Worm (Caenorhabditis elegans): ENCODE measurements around the gene srg-62.

ce11 chrV:2750006-2750405, 7.8 kb upstream of the srg-62 start, which contains the start of gene srx-24:
- no peak for TF ChIP-seq C17E4.6 (GFP tag; IDR thresholded peaks at IDR 0.05)
- TF ChIP-seq nfya-2 (GFP tag; IDR thresholded peaks at IDR 0.05): no peak
- TF ChIP-seq repo-1 (tag; optimal IDR thresholded peaks at IDR 0.05): no peak
- TF ChIP-seq nhr-80 (tag; optimal IDR thresholded peaks at IDR 0.05): no peak
- TF ChIP-seq die-1 (tag; optimal IDR thresholded peaks at IDR 0.05): no peak
- no peak for TF ChIP-seq nhr-120 (GFP tag; IDR thresholded peaks at IDR 0.05)
- no peak for TF ChIP-seq egl-44 (GFP tag; IDR thresholded peaks at IDR 0.05)
- TF ChIP-seq dpl-1 (GFP tag; optimal IDR thresholded peaks at IDR 0.05): no peak
- TF ChIP-seq sdz-38 (tag; optimal IDR thresholded peaks at IDR 0.05): no peak
- no peak for TF ChIP-seq ccch-3 (GFP tag; optimal IDR thresholded peaks at IDR 0.05)
- TF ChIP-seq let-607 (tag; optimal IDR thresholded peaks at IDR 0.05): no peak
- TF ChIP-seq F52B5.7 (tag; optimal IDR thresholded peaks at IDR 0.05): no peak
- TF ChIP-seq lin-40 (tag; optimal IDR thresholded peaks at IDR 0.05): no peak
- no peak for TF ChIP-seq unc-130 (GFP tag; optimal IDR thresholded peaks at IDR 0.05)

Measured in whole organism, young adult.